Fruit fly (Drosophila melanogaster) whole organism, wandering third instar larva: ENCODE data around the gene Kul.

ENCODE experiments used
- Dfd ChIP-seq: fragments of >200 bp; optimal IDR thresholded peaks from 2 replicates; lab custom pipeline; 2017; ENCODE audit warnings: missing biosample characterization, missing genetic modification characterization
- dmrt93B ChIP-seq: fragments of 200-800 bp; sonication (Bioruptor generic); optimal IDR thresholded peaks from 2 replicates; lab custom pipeline; 2018; ENCODE audit warnings: missing biosample characterization, mild to moderate bottlenecking, missing genetic modification characterization
- dsf ChIP-seq: sonication (Bioruptor generic); optimal IDR thresholded peaks from 2 replicates; lab custom pipeline; 2016; ENCODE audit warnings: missing biosample characterization, missing genetic modification characterization, borderline replicate concordance
- fru ChIP-seq: fragments of 200-800 bp; sonication (Bioruptor generic); optimal IDR thresholded peaks from 3 replicates; lab custom pipeline; 2016; ENCODE audit warnings: missing biosample characterization, mild to moderate bottlenecking, missing genetic modification characterization
- pan ChIP-seq: fragments of >200 bp; optimal IDR thresholded peaks from 2 replicates; lab custom pipeline; 2017
- sage ChIP-seq: fragments of 200-800 bp; sonication (Bioruptor generic); optimal IDR thresholded peaks from 2 replicates; lab custom pipeline; 2016; ENCODE audit warnings: missing biosample characterization, mild to moderate bottlenecking, missing genetic modification characterization
- tai ChIP-seq: sonication (Bioruptor generic); optimal IDR thresholded peaks from 2 replicates; lab custom pipeline; 2016; ENCODE audit warnings: missing biosample characterization, missing genetic modification characterization

DNA sequence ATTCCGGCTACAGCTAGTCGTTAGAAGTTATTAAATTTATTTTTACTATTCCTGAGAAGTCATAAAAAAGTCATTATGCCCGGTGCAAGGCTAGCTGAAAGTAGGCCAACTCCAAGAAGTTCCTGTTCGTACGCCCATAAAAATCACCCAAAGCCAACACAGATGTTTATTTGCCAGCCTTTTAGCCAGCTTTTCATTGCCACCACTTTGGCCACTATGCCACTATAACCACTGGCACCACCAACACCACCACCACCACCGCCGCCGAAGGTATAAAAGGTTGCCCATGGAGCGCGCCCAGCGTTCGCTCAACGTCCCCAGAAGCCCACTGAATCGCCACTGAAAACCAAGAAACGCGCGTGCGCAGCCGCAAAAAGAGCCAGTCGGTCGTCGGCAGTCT is 7.3 kb upstream of the Kul start, which contains the start of gene CG15506:
- TF ChIP-seq Dfd (GFP tag; lab: Kevin White, UChicago) (no peak), sage (GFP tag; lab: Kevin White, UChicago) (no peak), dsf (GFP tag; lab: Kevin White, UChicago) (no peak), dmrt93B (GFP tag; lab: Kevin White, UChicago) (no peak), fru (GFP tag; lab: Kevin White, UChicago) (no peak), tai (GFP tag; lab: Kevin White, UChicago) (no peak), pan (no peak)
